Worm (Caenorhabditis elegans): ENCODE measurements around the gene mps-4.

mps-4 gene

DNA sequence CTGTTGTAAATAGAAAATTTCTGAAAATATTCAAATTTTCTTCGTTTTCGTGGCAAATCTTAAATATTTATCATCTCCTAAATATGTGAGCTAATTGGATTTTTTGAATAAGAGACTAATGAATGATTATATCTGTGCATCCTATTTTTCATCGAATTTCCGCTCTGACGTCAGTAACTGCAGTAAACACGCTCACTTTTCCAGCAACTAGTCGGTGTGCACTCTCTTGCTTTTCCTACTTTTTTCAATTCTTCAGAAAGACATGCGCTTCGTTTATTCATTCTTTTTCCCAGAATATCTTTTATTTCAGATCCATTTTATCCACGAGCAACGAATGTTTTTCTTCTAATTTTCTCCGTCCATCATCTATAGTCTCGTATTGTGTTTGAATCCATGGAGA lies 42.1 kb downstream of the mps-4 start:
- TF ChIP-seq mef-2 (tag; optimal IDR thresholded peaks at IDR 0.05) (no peak), efl-1 (optimal IDR thresholded peaks at IDR 0.05) (no peak), efl-1 (GFP tag; optimal IDR thresholded peaks at IDR 0.05 in 1 of 2) (no peak), ets-5 (GFP tag; IDR thresholded peaks at IDR 0.05) (no peak), swsn-7 (tag; optimal IDR thresholded peaks at IDR 0.05) (peak; percentile 43), nhr-11 (tag; optimal IDR thresholded peaks at IDR 0.05) (peak; percentile 45), sup-37 (GFP tag; optimal IDR thresholded peaks at IDR 0.05) (no peak), skn-1 (tag; optimal IDR thresholded peaks at IDR 0.05) (no peak), egl-13 (tag; optimal IDR thresholded peaks at IDR 0.05) (peak; percentile 76), aha-1 (tag; optimal IDR thresholded peaks at IDR 0.05) (no peak), unc-86 (tag; optimal IDR thresholded peaks at IDR 0.05) (peak; percentile 91), sptf-1 (tag; optimal IDR thresholded peaks at IDR 0.05) (no peak), nhr-84 (tag; optimal IDR thresholded peaks at IDR 0.05) (no peak), nhr-71 (tag; optimal IDR thresholded peaks at IDR 0.05) (peak; percentile 73), dsc-1 (tag; optimal IDR thresholded peaks at IDR 0.05) (peak; percentile 92), fkh-8 (tag; optimal IDR thresholded peaks at IDR 0.05) (peak; percentile 71), ceh-90 (tag; optimal IDR thresholded peaks at IDR 0.05) (no peak), sox-4 (tag; optimal IDR thresholded peaks at IDR 0.05) (peak; percentile 1), lin-14 (GFP tag; optimal IDR thresholded peaks at IDR 0.05) (peak; percentile 63), ceh-82 (tag; optimal IDR thresholded peaks at IDR 0.05) (no peak), nhr-47 (tag; optimal IDR thresholded peaks at IDR 0.05) (peak; percentile 70), ztf-4 (tag; optimal IDR thresholded peaks at IDR 0.05) (peak; percentile 45), pax-3 (tag; optimal IDR thresholded peaks at IDR 0.05) (peak; percentile 23), hpl-2 (GFP tag; optimal IDR thresholded peaks at IDR 0.05) (no peak)

ce11 chrIII:8228916-8229315 lies 42.7 kb downstream of the mps-4 start:
- TF ChIP-seq egl-13 (tag; optimal IDR thresholded peaks at IDR 0.05) (no peak), nhr-28 (tag; optimal IDR thresholded peaks at IDR 0.05) (no peak), mab-9 (GFP tag; IDR thresholded peaks at IDR 0.05) (no peak), aly-2 (tag; optimal IDR thresholded peaks at IDR 0.05) (no peak), skn-1 (tag; optimal IDR thresholded peaks at IDR 0.05) (no peak), snu-23 (GFP tag; optimal IDR thresholded peaks at IDR 0.05) (peak; percentile 6), nhr-84 (tag; optimal IDR thresholded peaks at IDR 0.05) (no peak), C04F5.9 (tag; optimal IDR thresholded peaks at IDR 0.05) (no peak), Y116A8C.19 (tag; optimal IDR thresholded peaks at IDR 0.05; ENCODE audit: borderline replicate concordance) (no peak), mef-2 (tag; optimal IDR thresholded peaks at IDR 0.05) (no peak), ztf-4 (tag; optimal IDR thresholded peaks at IDR 0.05) (no peak), elt-3 (tag; optimal IDR thresholded peaks at IDR 0.05) (peak in 1 of 6 experiments; percentile 39), jun-1 (tag; optimal IDR thresholded peaks at IDR 0.05) (no peak), mep-1 (tag; optimal IDR thresholded peaks at IDR 0.05) (peak; percentile 56), nhr-47 (tag; optimal IDR thresholded peaks at IDR 0.05) (no peak), sptf-1 (tag; optimal IDR thresholded peaks at IDR 0.05) (no peak), fos-1 (tag; optimal IDR thresholded peaks at IDR 0.05) (no peak), unc-130 (tag; optimal IDR thresholded peaks at IDR 0.05) (no peak), aha-1 (tag; optimal IDR thresholded peaks at IDR 0.05) (no peak), nhr-20 (tag; optimal IDR thresholded peaks at IDR 0.05) (no peak), zip-4 (GFP tag; optimal IDR thresholded peaks at IDR 0.05) (no peak), lsy-2 (tag; optimal IDR thresholded peaks at IDR 0.05) (peak in 1 of 2 experiments; percentile 18), rnt-1 (tag; optimal IDR thresholded peaks at IDR 0.05) (no peak), vab-15 (tag; optimal IDR thresholded peaks at IDR 0.05) (no peak), efl-1 (optimal IDR thresholded peaks at IDR 0.05) (no peak), efl-1 (GFP tag; optimal IDR thresholded peaks at IDR 0.05 in 1 of 2) (peak in 1 of 2 experiments; percentile 0), blmp-1 (tag; optimal IDR thresholded peaks at IDR 0.05) (peak; percentile 36), xbp-1 (tag; optimal IDR thresholded peaks at IDR 0.05) (no peak), lin-14 (GFP tag; optimal IDR thresholded peaks at IDR 0.05) (peak; percentile 63), lin-13 (GFP tag; optimal IDR thresholded peaks at IDR 0.05) (peak; percentile 11), C34B4.2 (tag; optimal IDR thresholded peaks at IDR 0.05) (no peak), F16B12.6 (tag; optimal IDR thresholded peaks at IDR 0.05) (no peak), nhr-85 (tag) (peak; percentile 79), ztf-11 (tag; optimal IDR thresholded peaks at IDR 0.05) (no peak), nhr-71 (tag; optimal IDR thresholded peaks at IDR 0.05) (peak; percentile 16), sox-4 (tag; optimal IDR thresholded peaks at IDR 0.05) (no peak)

All from whole organism, L1 larva.